Worm (Caenorhabditis elegans): ENCODE data around the gene nas-32.

DNA sequence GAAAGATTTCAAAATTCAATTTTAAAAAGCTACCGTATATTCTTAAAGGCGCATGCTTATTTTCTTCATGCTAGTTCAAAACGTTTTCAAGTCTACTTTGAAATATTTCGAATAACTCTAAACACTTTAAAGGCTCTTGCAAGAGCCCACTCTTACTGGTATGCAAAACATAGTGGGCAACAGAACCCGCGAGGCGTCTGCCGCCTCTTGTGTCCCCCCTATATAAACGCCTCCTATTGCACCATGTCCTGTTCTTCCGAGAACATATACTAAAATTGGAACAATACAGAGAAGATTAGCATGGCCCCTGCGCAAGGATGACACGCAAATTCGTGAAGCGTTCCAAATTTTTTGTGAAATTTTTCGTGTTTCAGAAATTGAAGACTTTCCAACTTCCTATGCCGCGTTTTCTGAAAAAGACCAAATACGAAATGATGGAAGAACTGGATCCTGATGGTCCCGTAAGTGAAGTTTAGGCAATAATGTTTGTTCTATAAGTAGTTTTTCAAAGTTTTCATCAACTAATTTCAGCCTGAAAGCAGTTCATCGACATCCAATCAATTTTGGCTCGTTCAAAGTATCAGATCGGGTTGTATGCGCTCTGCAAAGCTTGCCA lies 40.0 kb downstream of the nas-32 start:
- TF ChIP-seq F13C5.2 (tag; optimal IDR thresholded peaks at IDR 0.05): no peak
- no peak for TF ChIP-seq ama-1 (optimal IDR thresholded peaks at IDR 0.05)
- TF ChIP-seq pes-1 (GFP tag; IDR thresholded peaks at IDR 0.05): peak; percentile 62
- no peak for TF ChIP-seq hmg-4 (GFP tag; optimal IDR thresholded peaks at IDR 0.05)
- TF ChIP-seq hmbx-1 (tag; optimal IDR thresholded peaks at IDR 0.05): no peak
- TF ChIP-seq tbx-37 (GFP tag; conservative IDR thresholded peaks at IDR 0.05): no peak
- TF ChIP-seq flt-1 (GFP tag; IDR thresholded peaks at IDR 0.05): peak; percentile 44; the same call in 1 of the 2 replicates
- TF ChIP-seq ets-7 (tag; optimal IDR thresholded peaks at IDR 0.05): no peak
- TF ChIP-seq ceh-36 (tag; optimal IDR thresholded peaks at IDR 0.05): no peak
- TF ChIP-seq tra-4 (tag; optimal IDR thresholded peaks at IDR 0.05): no peak
- TF ChIP-seq tbx-11 (GFP tag; IDR thresholded peaks at IDR 0.05): no peak
- no peak for TF ChIP-seq ceh-13 (GFP tag; optimal IDR thresholded peaks at IDR 0.05)
